Fruit fly (Drosophila melanogaster): ENCODE results near the gene ppk22.

- TF ChIP-seq cic (GFP tag; optimal IDR thresholded peaks at IDR 0.05) (no peak), CG14711 (tag; optimal IDR thresholded peaks at IDR 0.05) (no peak), Mnt (GFP tag; optimal IDR thresholded peaks at IDR 0.05) (no peak), cnc (optimal IDR thresholded peaks at IDR 0.05) (no peak), CG5204 (GFP tag; optimal IDR thresholded peaks at IDR 0.05) (no peak), tj (GFP tag; optimal IDR thresholded peaks at IDR 0.05) (no peak), Clk (GFP tag; optimal IDR thresholded peaks at IDR 0.05) (no peak), kay (GFP tag; ENCODE audit: borderline replicate concordance) (no peak), CG12768 (GFP tag; optimal IDR thresholded peaks at IDR 0.05) (no peak), CG33017 (tag; optimal IDR thresholded peaks at IDR 0.05) (no peak), ovo (GFP tag; optimal IDR thresholded peaks at IDR 0.05) (no peak), bab1 (GFP tag; optimal IDR thresholded peaks at IDR 0.05) (no peak)
These were observed 18.5 kb downstream of the ppk22 start, which contains the start of gene CG33658 for dm6 chr3R:24841063-24841462.

Data from whole organism, adult.